Fruit fly (Drosophila melanogaster) whole organism, embryonic: ENCODE measurements around the gene CG10116.

Source experiments
- BEAF-32 ChIP-seq: fragments of 200-800 bp; sonication (Bioruptor generic); optimal IDR thresholded peaks from 3 replicates; lab custom pipeline; 2017; ENCODE audit warnings: missing biosample characterization, missing genetic modification characterization, mild to moderate bottlenecking, moderate library complexity, missing genetic modification reagents
- Bdp1 ChIP-seq: fragments of 200-800 bp; sonication (Bioruptor generic); optimal IDR thresholded peaks from 3 replicates; lab custom pipeline; 2016; ENCODE audit warnings: missing biosample characterization, missing genetic modification characterization
- Bgb ChIP-seq: fragments of 200-800 bp; sonication (Bioruptor generic); IDR thresholded peaks from 2 replicates; pipeline ENCODE4 v1.3.6; 2022; ENCODE audit warnings: missing biosample characterization, missing genetic modification characterization; ENCODE audit not compliant: partially characterized antibody
- C15 ChIP-seq: fragments of 200-800 bp; sonication (Bioruptor generic); IDR thresholded peaks from 3 replicates; pipeline ENCODE4 v1.3.6; 2022; ENCODE audit warnings: missing biosample characterization, missing genetic modification characterization
- CG11398 ChIP-seq: fragments of 200-800 bp; sonication (Bioruptor generic); optimal IDR thresholded peaks from 2 replicates; lab custom pipeline; 2016; ENCODE audit warnings: missing biosample characterization, missing genetic modification characterization
- CG12104 ChIP-seq: fragments of 200-800 bp; sonication (Bioruptor generic); optimal IDR thresholded peaks from 3 replicates; lab custom pipeline; 2016; ENCODE audit warnings: missing biosample characterization, missing genetic modification characterization
- CG12219 ChIP-seq: fragments of 200-800 bp; sonication (Bioruptor generic); optimal IDR thresholded peaks from 3 replicates; lab custom pipeline; 2018; ENCODE audit warnings: missing biosample characterization, mild to moderate bottlenecking, missing genetic modification characterization
- CG13624 ChIP-seq: fragments of 200-800 bp; sonication (Bioruptor generic); optimal IDR thresholded peaks from 2 replicates; lab custom pipeline; 2016; ENCODE audit warnings: missing biosample characterization, missing genetic modification characterization
- CG16779 ChIP-seq: fragments of 200-800 bp; sonication (Bioruptor generic); IDR thresholded peaks from 2 replicates; pipeline ENCODE4 v1.3.6; 2022; ENCODE audit warnings: missing biosample characterization, missing genetic modification characterization
- CG17328 ChIP-seq: fragments of 200-800 bp; sonication (Bioruptor generic); IDR thresholded peaks from 2 replicates; pipeline ENCODE4 v1.3.6; 2022; ENCODE audit warnings: missing biosample characterization, missing genetic modification characterization
- CG2875 ChIP-seq: fragments of 200-800 bp; sonication (Bioruptor generic); optimal IDR thresholded peaks from 2 replicates; lab custom pipeline; 2017; ENCODE audit warnings: missing biosample characterization, mild to moderate bottlenecking, missing genetic modification characterization, missing genetic modification reagents
- CG31388 ChIP-seq: fragments of 200-800 bp; sonication (Bioruptor generic); optimal IDR thresholded peaks from 2 replicates; lab custom pipeline; 2016; ENCODE audit warnings: missing biosample characterization, missing genetic modification characterization
- CG32532 ChIP-seq: fragments of 200-800 bp; sonication (Bioruptor generic); IDR thresholded peaks from 2 replicates; pipeline ENCODE4 v1.3.6; 2022; ENCODE audit warnings: missing biosample characterization, missing genetic modification characterization
- CG32767 ChIP-seq: fragments of 200-800 bp; sonication (Bioruptor generic); IDR thresholded peaks from 2 replicates; pipeline ENCODE4 v1.3.6; 2022; ENCODE audit warnings: missing biosample characterization, missing genetic modification characterization
- CG3407 ChIP-seq: fragments of 200-800 bp; sonication (Bioruptor generic); optimal IDR thresholded peaks from 2 replicates; lab custom pipeline; 2018; ENCODE audit warnings: missing biosample characterization, mild to moderate bottlenecking, missing genetic modification characterization
- CG34224 ChIP-seq: fragments of 200-800 bp; sonication (Bioruptor generic); IDR thresholded peaks from 3 replicates; pipeline ENCODE4 v1.3.6; 2022; ENCODE audit warnings: missing biosample characterization, missing genetic modification characterization; ENCODE audit not compliant: partially characterized antibody
- CG6765 ChIP-seq: fragments of 200-800 bp; sonication (Bioruptor generic); optimal IDR thresholded peaks from 3 replicates; lab custom pipeline; 2017; ENCODE audit warnings: missing biosample characterization, mild to moderate bottlenecking, missing genetic modification characterization
- CG6813 ChIP-seq: fragments of 200-800 bp; sonication (Bioruptor generic); optimal IDR thresholded peaks from 2 replicates; lab custom pipeline; 2017; ENCODE audit warnings: missing biosample characterization, missing genetic modification characterization, mild to moderate bottlenecking, moderate library complexity, missing genetic modification reagents
- CG7372 ChIP-seq: fragments of 200-800 bp; sonication (Bioruptor generic); IDR thresholded peaks from 2 replicates; pipeline ENCODE4 v1.3.6; 2022; ENCODE audit warnings: missing biosample characterization, missing genetic modification characterization
- CG9609 ChIP-seq: fragments of 200-800 bp; sonication (Bioruptor generic); optimal IDR thresholded peaks from 3 replicates; lab custom pipeline; 2016; ENCODE audit warnings: missing biosample characterization, missing genetic modification characterization
- Doc3 ChIP-seq: fragments of 200-800 bp; sonication (Bioruptor generic); IDR thresholded peaks from 3 replicates; pipeline ENCODE4 v1.3.6; 2022; ENCODE audit warnings: missing biosample characterization, missing genetic modification characterization; ENCODE audit not compliant: partially characterized antibody
- ERR ChIP-seq: fragments of 200-800 bp; sonication (Bioruptor generic); optimal IDR thresholded peaks from 2 replicates; lab custom pipeline; 2016; ENCODE audit warnings: missing biosample characterization, missing genetic modification characterization
- Fer1 ChIP-seq: fragments of 200-800 bp; sonication (Bioruptor generic); optimal IDR thresholded peaks from 2 replicates; lab custom pipeline; 2017; ENCODE audit warnings: missing biosample characterization, mild to moderate bottlenecking, missing genetic modification characterization
- HLH4C ChIP-seq: fragments of 200-800 bp; sonication (Bioruptor generic); IDR thresholded peaks from 3 replicates; pipeline ENCODE4 v1.3.6; 2022; ENCODE audit warnings: missing biosample characterization, missing genetic modification characterization; ENCODE audit not compliant: partially characterized antibody
- MESR4 ChIP-seq: fragments of 200-800 bp; sonication (Bioruptor generic); optimal IDR thresholded peaks from 2 replicates; lab custom pipeline; 2018; ENCODE audit warnings: missing biosample characterization, mild to moderate bottlenecking, missing genetic modification characterization, moderate library complexity
- Mad ChIP-seq: fragments of 200-800 bp; sonication (Bioruptor generic); optimal IDR thresholded peaks from 2 replicates; lab custom pipeline; 2016; ENCODE audit warnings: missing biosample characterization, missing genetic modification characterization
- Meics ChIP-seq: fragments of 200-800 bp; sonication (Bioruptor generic); optimal IDR thresholded peaks from 2 replicates; lab custom pipeline; 2017; ENCODE audit warnings: missing biosample characterization, mild to moderate bottlenecking, missing genetic modification characterization
- NFAT ChIP-seq: fragments of 200-800 bp; sonication (Bioruptor generic); IDR thresholded peaks from 2 replicates; pipeline ENCODE4 v1.3.6; 2022; ENCODE audit warnings: missing biosample characterization, missing genetic modification characterization
- Opbp ChIP-seq: fragments of 200-800 bp; sonication (Bioruptor generic); IDR thresholded peaks from 3 replicates; pipeline ENCODE4 v1.3.6; 2022; ENCODE audit warnings: missing biosample characterization, missing genetic modification characterization; ENCODE audit not compliant: partially characterized antibody
- Pdp1 ChIP-seq, 2 experiments: fragments of 200-800 bp; sonication (Bioruptor generic); optimal IDR thresholded peaks; 3 replicates each; lab custom pipeline; 2016; ENCODE audit warnings: missing biosample characterization in 2 of 2, missing genetic modification characterization in 2 of 2, mild to moderate bottlenecking in 1 of 2, moderate library complexity in 1 of 2
- Side ChIP-seq: fragments of 200-800 bp; sonication (Bioruptor generic); optimal IDR thresholded peaks from 2 replicates; lab custom pipeline; 2016; ENCODE audit warnings: missing biosample characterization, missing genetic modification characterization
- Sry-δ ChIP-seq: fragments of 200-800 bp; sonication (Bioruptor generic); optimal IDR thresholded peaks from 2 replicates; lab custom pipeline; 2016; ENCODE audit warnings: missing biosample characterization, missing genetic modification characterization
- Trl ChIP-seq, 3 experiments: fragments of >200 bp in 2 of 3; fragments of 200-800 bp in 1 of 3; sonication (Bioruptor generic) in 1 of 3; optimal IDR thresholded peaks; 2 replicates in 1 of 3; 3 replicates in 2 of 3; lab custom pipeline; 2016 to 2017; ENCODE audit warnings: missing biosample characterization in 1 of 3, missing genetic modification characterization in 1 of 3
- crc ChIP-seq: fragments of 200-800 bp; sonication (Bioruptor generic); optimal IDR thresholded peaks from 2 replicates; lab custom pipeline; 2016; ENCODE audit warnings: missing biosample characterization, missing genetic modification characterization
- crp ChIP-seq, 2 experiments: fragments of 200-800 bp; sonication (Bioruptor generic); optimal IDR thresholded peaks; 2 replicates in 1 of 2; 3 replicates in 1 of 2; lab custom pipeline; 2017; ENCODE audit warnings: missing biosample characterization in 2 of 2, missing genetic modification characterization in 2 of 2, mild to moderate bottlenecking in 1 of 2, moderate library complexity in 1 of 2
- cwo ChIP-seq: fragments of 200-800 bp; sonication (Bioruptor generic); optimal IDR thresholded peaks from 3 replicates; lab custom pipeline; 2017; ENCODE audit warnings: missing biosample characterization, missing genetic modification characterization, mild to moderate bottlenecking, moderate library complexity, missing genetic modification reagents
- emc ChIP-seq: fragments of 200-800 bp; sonication (Bioruptor generic); optimal IDR thresholded peaks from 2 replicates; lab custom pipeline; 2016; ENCODE audit warnings: missing biosample characterization, missing genetic modification characterization
- ems ChIP-seq: fragments of 200-800 bp; sonication (Bioruptor generic); optimal IDR thresholded peaks from 3 replicates; lab custom pipeline; 2016; ENCODE audit warnings: missing biosample characterization, missing genetic modification characterization
- eyg ChIP-seq: fragments of 200-800 bp; sonication (Bioruptor generic); optimal IDR thresholded peaks from 3 replicates; lab custom pipeline; 2016; ENCODE audit warnings: missing biosample characterization, missing genetic modification characterization
- gro ChIP-seq: fragments of 200-800 bp; sonication (Bioruptor generic); optimal IDR thresholded peaks from 2 replicates; lab custom pipeline; 2016; ENCODE audit warnings: missing biosample characterization, missing genetic modification characterization
- klu ChIP-seq: fragments of 200-800 bp; sonication (Bioruptor generic); IDR thresholded peaks from 2 replicates; pipeline ENCODE4 v1.3.6; 2022; ENCODE audit warnings: missing biosample characterization, missing genetic modification characterization
- onecut ChIP-seq: fragments of 200-800 bp; sonication (Bioruptor generic); IDR thresholded peaks from 2 replicates; pipeline ENCODE4 v1.3.6; 2022; ENCODE audit warnings: missing biosample characterization, missing genetic modification characterization
- phol ChIP-seq: fragments of 200-800 bp; sonication (Bioruptor generic); optimal IDR thresholded peaks from 3 replicates; lab custom pipeline; 2018; ENCODE audit warnings: missing biosample characterization, mild to moderate bottlenecking, missing genetic modification characterization, moderate library complexity
- psq ChIP-seq: fragments of 200-800 bp; sonication (Bioruptor generic); optimal IDR thresholded peaks from 2 replicates; lab custom pipeline; 2017; ENCODE audit warnings: missing biosample characterization, missing genetic modification characterization
- pzg ChIP-seq: fragments of 200-800 bp; sonication (Bioruptor generic); optimal IDR thresholded peaks from 3 replicates; lab custom pipeline; 2018; ENCODE audit warnings: missing biosample characterization, mild to moderate bottlenecking, missing genetic modification characterization, moderate library complexity
- ranshi ChIP-seq: fragments of 200-800 bp; sonication (Bioruptor generic); IDR thresholded peaks from 2 replicates; pipeline ENCODE4 v1.3.6; 2022; ENCODE audit warnings: missing biosample characterization, missing genetic modification characterization
- salm ChIP-seq: fragments of 200-800 bp; sonication (Bioruptor generic); optimal IDR thresholded peaks from 2 replicates; lab custom pipeline; 2018; ENCODE audit warnings: missing biosample characterization, mild to moderate bottlenecking, missing genetic modification characterization
- sima ChIP-seq: fragments of 200-800 bp; sonication (Bioruptor generic); optimal IDR thresholded peaks from 2 replicates; lab custom pipeline; 2016; ENCODE audit warnings: missing biosample characterization, missing genetic modification characterization
- vfl ChIP-seq: fragments of 200-800 bp; sonication (Bioruptor generic); optimal IDR thresholded peaks from 2 replicates; lab custom pipeline; 2016; ENCODE audit warnings: missing biosample characterization, missing genetic modification characterization
- wek ChIP-seq: fragments of 200-800 bp; sonication (Bioruptor generic); optimal IDR thresholded peaks from 3 replicates; lab custom pipeline; 2018; ENCODE audit warnings: missing biosample characterization, mild to moderate bottlenecking, missing genetic modification characterization, moderate library complexity

CG10116 gene

DNA sequence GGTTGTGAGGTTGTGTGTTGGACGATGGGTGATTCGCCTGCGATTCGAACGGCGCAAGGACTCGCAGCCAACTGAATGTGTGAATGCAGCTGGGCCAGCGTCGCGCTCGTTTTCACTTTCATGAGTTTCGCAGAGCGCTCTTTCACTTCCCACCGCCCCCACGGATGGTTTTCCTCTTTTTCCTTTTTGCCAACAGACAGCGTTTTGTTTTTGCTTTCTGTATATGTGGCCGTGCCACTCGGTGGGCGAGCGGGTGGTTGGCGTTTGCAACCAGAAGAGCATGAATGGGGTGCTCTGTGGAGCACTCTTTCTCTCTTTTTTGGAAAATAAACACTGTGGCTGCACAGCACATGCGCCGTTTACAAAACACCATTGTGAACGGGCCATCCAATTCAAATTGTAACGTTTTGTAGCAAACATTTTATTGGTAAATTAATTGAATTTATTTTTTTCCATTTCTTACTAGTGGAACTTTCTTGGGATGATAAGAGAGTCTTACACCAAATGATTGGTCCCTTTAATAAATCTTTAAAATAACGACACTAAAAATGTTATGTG is 21.8 kb downstream of the CG10116 start, which contains the start of gene CG10713 (continued):
- TF ChIP-seq vfl (GFP tag; lab: Kevin White, UChicago) (no peak), wek (GFP tag; lab: Kevin White, UChicago) (no peak), CG9609 (GFP tag; lab: Kevin White, UChicago) (no peak), CG7372 (GFP tag; lab: Robert Waterston, UW) (no peak), CG32532 (GFP tag; lab: Robert Waterston, UW) (no peak), CG17328 (GFP tag; lab: Robert Waterston, UW) (no peak), Opbp (0 out of 3 replicates have a peak, but pooled peaks have one; percentile 27), ranshi (no peak), klu (GFP tag; lab: Robert Waterston, UW) (no peak), CG6813 (GFP tag; lab: Kevin White, UChicago) (no peak), ems (GFP tag; lab: Kevin White, UChicago) (no peak), CG3407 (no peak), CG34224 (GFP tag; lab: Robert Waterston, UW) (no peak), CG16779 (no peak), Sry-δ (GFP tag; lab: Kevin White, UChicago) (no peak), Meics (GFP tag; lab: Kevin White, UChicago) (no peak), Mad (GFP tag; lab: Kevin White, UChicago) (no peak), Doc3 (GFP tag; lab: Robert Waterston, UW) (no peak), crp (GFP tag; optimal IDR thresholded peaks at IDR 0.05; lab: Kevin White, UChicago) (no peak), CG6765 (GFP tag; lab: Kevin White, UChicago) (no peak), Bdp1 (GFP tag; lab: Kevin White, UChicago) (no peak), CG2875 (no peak), Fer1 (GFP tag; lab: Kevin White, UChicago) (peak; percentile 21), Bgb (GFP tag; lab: Robert Waterston, UW) (peak; percentile 40; the same call in 1 of the 2 replicates), eyg (GFP tag; lab: Kevin White, UChicago) (no peak), onecut (GFP tag; lab: Robert Waterston, UW) (no peak), pzg (GFP tag; lab: Kevin White, UChicago) (no peak), MESR4 (GFP tag; lab: Kevin White, UChicago) (no peak), BEAF-32 (GFP tag; lab: Kevin White, UChicago) (no peak), C15 (GFP tag; lab: Robert Waterston, UW) (no peak), salm (tag; lab: Kevin White, UChicago) (no peak), CG32767 (GFP tag; lab: Robert Waterston, UW) (peak; percentile 48; the same call in 1 of the 2 replicates), Pdp1 (GFP tag; optimal IDR thresholded peaks at IDR 0.05; lab: Kevin White, UChicago) (no peak), NFAT (GFP tag; lab: Robert Waterston, UW) (no peak), CG12104 (GFP tag; lab: Kevin White, UChicago) (no peak), sima (GFP tag; lab: Kevin White, UChicago) (no peak), crc (no peak), HLH4C (GFP tag; lab: Robert Waterston, UW) (no peak), cwo (GFP tag; lab: Kevin White, UChicago) (no peak), Side (GFP tag; lab: Kevin White, UChicago) (no peak), CG31388 (GFP tag; lab: Kevin White, UChicago) (no peak), gro (GFP tag; lab: Kevin White, UChicago) (no peak), Trl (optimal IDR thresholded peaks at IDR 0.05; lab: Kevin White, UChicago) (peak; percentile 51 to 54), Trl (GFP tag; optimal IDR thresholded peaks at IDR 0.05; lab: Kevin White, UChicago) (no peak), emc (GFP tag; lab: Kevin White, UChicago) (no peak), CG12219 (GFP tag; lab: Kevin White, UChicago) (no peak), CG11398 (GFP tag; lab: Kevin White, UChicago) (no peak), CG13624 (no peak), ERR (no peak), psq (GFP tag; lab: Kevin White, UChicago) (no peak), phol (tag; lab: Kevin White, UChicago) (no peak)
